Fruit fly (Drosophila melanogaster) whole organism, prepupa: ENCODE measurements around the gene CG5810.

Source experiments
- CG10631 ChIP-seq: fragments of 200-800 bp; sonication (Bioruptor generic); optimal IDR thresholded peaks from 2 replicates; lab custom pipeline; 2016; ENCODE audit warnings: missing biosample characterization, missing genetic modification characterization
- CG10669 ChIP-seq: fragments of 200-800 bp; sonication (Bioruptor generic); optimal IDR thresholded peaks from 3 replicates; lab custom pipeline; 2018; ENCODE audit warnings: missing biosample characterization, mild to moderate bottlenecking, missing genetic modification characterization, moderate library complexity
- CG15336 ChIP-seq: fragments of 200-800 bp; sonication (Bioruptor generic); IDR thresholded peaks from 2 replicates; pipeline ENCODE4 v1.3.6; 2022; ENCODE audit warnings: missing biosample characterization, missing genetic modification characterization
- CG16779 ChIP-seq: fragments of 200-800 bp; sonication (Bioruptor generic); optimal IDR thresholded peaks from 3 replicates; lab custom pipeline; 2017; ENCODE audit warnings: missing biosample characterization, mild to moderate bottlenecking, missing genetic modification characterization
- CG3032 ChIP-seq: fragments of 200-800 bp; optimal IDR thresholded peaks from 2 replicates; lab custom pipeline; 2019; ENCODE audit warnings: missing biosample characterization, mild to moderate bottlenecking, missing genetic modification characterization, moderate library complexity
- CG31627 ChIP-seq: fragments of 200-800 bp; sonication (Bioruptor generic); optimal IDR thresholded peaks from 3 replicates; lab custom pipeline; 2016; ENCODE audit warnings: missing biosample characterization, missing genetic modification characterization
- CG32006 ChIP-seq: fragments of 200-800 bp; sonication (Bioruptor generic); optimal IDR thresholded peaks from 3 replicates; lab custom pipeline; 2017; ENCODE audit warnings: missing biosample characterization, mild to moderate bottlenecking, missing genetic modification characterization
- CG34406 ChIP-seq: fragments of 200-800 bp; sonication (Bioruptor generic); optimal IDR thresholded peaks from 3 replicates; lab custom pipeline; 2016; ENCODE audit warnings: missing biosample characterization, missing genetic modification characterization
- CG3919 ChIP-seq: fragments of 200-800 bp; sonication (Bioruptor generic); optimal IDR thresholded peaks from 3 replicates; lab custom pipeline; 2016; ENCODE audit warnings: missing biosample characterization, missing genetic modification characterization
- CG6163 ChIP-seq: fragments of 200-800 bp; sonication (Bioruptor generic); IDR thresholded peaks from 3 replicates; pipeline ENCODE4 v1.3.6; 2022; ENCODE audit warnings: missing biosample characterization, missing genetic modification characterization
- CG6808 ChIP-seq: fragments of 200-800 bp; sonication (Bioruptor generic); optimal IDR thresholded peaks from 3 replicates; lab custom pipeline; 2017; ENCODE audit warnings: missing biosample characterization, missing genetic modification characterization, mild to moderate bottlenecking, moderate library complexity, missing genetic modification reagents
- CG6854 ChIP-seq: fragments of 200-800 bp; sonication (Bioruptor generic); optimal IDR thresholded peaks from 2 replicates; lab custom pipeline; 2017; ENCODE audit warnings: missing biosample characterization, mild to moderate bottlenecking, missing genetic modification characterization
- CG7368 ChIP-seq: fragments of 200-800 bp; sonication (Bioruptor generic); optimal IDR thresholded peaks from 3 replicates; lab custom pipeline; 2016; ENCODE audit warnings: missing biosample characterization, missing genetic modification characterization
- CG8119 ChIP-seq: fragments of 200-800 bp; sonication (Bioruptor generic); IDR thresholded peaks from 3 replicates; pipeline ENCODE4 v1.3.6; 2022; ENCODE audit warnings: missing biosample characterization, missing genetic modification characterization
- CG8319 ChIP-seq: fragments of 200-800 bp; sonication (Bioruptor generic); optimal IDR thresholded peaks from 3 replicates; lab custom pipeline; 2016; ENCODE audit warnings: missing biosample characterization, missing genetic modification characterization
- Eip75B ChIP-seq: fragments of 200-800 bp; sonication (Bioruptor generic); optimal IDR thresholded peaks from 3 replicates; lab custom pipeline; 2016; ENCODE audit warnings: missing biosample characterization, missing genetic modification characterization
- Eip78C ChIP-seq: fragments of 200-800 bp; sonication (Bioruptor generic); peaks from one replicate; lab custom pipeline; 2016; ENCODE audit warnings: missing biosample characterization, missing genetic modification characterization
- Eip93F ChIP-seq: fragments of 200-800 bp; sonication (Bioruptor generic); optimal IDR thresholded peaks from 2 replicates; lab custom pipeline; 2016; ENCODE audit warnings: missing biosample characterization, mild to moderate bottlenecking, missing genetic modification characterization
- Ets96B ChIP-seq: fragments of 200-800 bp; optimal IDR thresholded peaks from 2 replicates; lab custom pipeline; 2019; ENCODE audit warnings: missing biosample characterization, mild to moderate bottlenecking, missing genetic modification characterization, moderate library complexity
- Gug ChIP-seq: fragments of 200-800 bp; sonication (Bioruptor generic); IDR thresholded peaks from 2 replicates; pipeline ENCODE4 v1.3.6; 2022; ENCODE audit warnings: missing biosample characterization, missing genetic modification characterization
- Hr4 ChIP-seq: fragments of 200-800 bp; sonication (Bioruptor generic); optimal IDR thresholded peaks from 3 replicates; lab custom pipeline; 2016; ENCODE audit warnings: missing biosample characterization, missing genetic modification characterization
- OdsH ChIP-seq: fragments of 200-800 bp; sonication (Bioruptor generic); optimal IDR thresholded peaks from 3 replicates; lab custom pipeline; 2016; ENCODE audit warnings: missing biosample characterization, missing genetic modification characterization
- Sox102F ChIP-seq: fragments of 200-800 bp; sonication (Bioruptor generic); optimal IDR thresholded peaks from 2 replicates; lab custom pipeline; 2016; ENCODE audit warnings: missing biosample characterization, mild to moderate bottlenecking, missing genetic modification characterization
- achi ChIP-seq: fragments of 200-800 bp; sonication (Bioruptor generic); optimal IDR thresholded peaks from 3 replicates; lab custom pipeline; 2016; ENCODE audit warnings: missing biosample characterization, missing genetic modification characterization
- acj6 ChIP-seq: fragments of 200-800 bp; sonication (Bioruptor generic); optimal IDR thresholded peaks from 3 replicates; lab custom pipeline; 2016; ENCODE audit warnings: missing biosample characterization, missing genetic modification characterization
- cyc ChIP-seq: fragments of 200-800 bp; sonication (Bioruptor generic); optimal IDR thresholded peaks from 3 replicates; lab custom pipeline; 2016; ENCODE audit warnings: missing biosample characterization, missing genetic modification characterization
- dsx ChIP-seq: fragments of 200-800 bp; optimal IDR thresholded peaks from 3 replicates; lab custom pipeline; 2019; ENCODE audit warnings: missing biosample characterization, mild to moderate bottlenecking, missing genetic modification characterization, moderate library complexity; ENCODE audit not compliant: poor library complexity, severe bottlenecking
- eg ChIP-seq: fragments of 200-800 bp; sonication (Bioruptor generic); IDR thresholded peaks from 3 replicates; pipeline ENCODE4 v1.3.6; 2022; ENCODE audit warnings: missing biosample characterization, missing genetic modification characterization
- esn ChIP-seq: fragments of 200-800 bp; sonication (Bioruptor generic); optimal IDR thresholded peaks from 2 replicates; lab custom pipeline; 2016; ENCODE audit warnings: missing biosample characterization, mild to moderate bottlenecking, missing genetic modification characterization, moderate library complexity
- fd59A ChIP-seq: fragments of 200-800 bp; sonication (Bioruptor generic); optimal IDR thresholded peaks from 2 replicates; lab custom pipeline; 2017; ENCODE audit warnings: missing biosample characterization, mild to moderate bottlenecking, missing genetic modification characterization, missing genetic modification reagents
- fkh ChIP-seq: fragments of 200-800 bp; sonication (Bioruptor generic); optimal IDR thresholded peaks from 3 replicates; lab custom pipeline; 2017; ENCODE audit warnings: missing biosample characterization, mild to moderate bottlenecking, missing genetic modification characterization, moderate library complexity
- lz ChIP-seq: fragments of 200-800 bp; sonication (Bioruptor generic); optimal IDR thresholded peaks from 3 replicates; lab custom pipeline; 2016; ENCODE audit warnings: missing biosample characterization, missing genetic modification characterization
- pdm3 ChIP-seq: fragments of 200-800 bp; sonication (Bioruptor generic); optimal IDR thresholded peaks from 3 replicates; lab custom pipeline; 2016; ENCODE audit warnings: missing biosample characterization, missing genetic modification characterization
- salr ChIP-seq, 2 experiments: fragments of 200-800 bp; sonication (Bioruptor generic); optimal IDR thresholded peaks; 3 replicates each; lab custom pipeline; 2016 to 2018; ENCODE audit warnings: missing biosample characterization in 2 of 2, missing genetic modification characterization in 2 of 2, mild to moderate bottlenecking in 1 of 2
- spab ChIP-seq: fragments of 200-800 bp; sonication (Bioruptor generic); optimal IDR thresholded peaks from 2 replicates; lab custom pipeline; 2017; ENCODE audit warnings: missing biosample characterization, mild to moderate bottlenecking, missing genetic modification characterization, missing genetic modification reagents
- ss ChIP-seq, 2 experiments: fragments of 200-800 bp; sonication (Bioruptor generic); optimal IDR thresholded peaks; 2 replicates in 1 of 2; 3 replicates in 1 of 2; lab custom pipeline; 2017 to 2018; ENCODE audit warnings: mild to moderate bottlenecking in 2 of 2, missing biosample characterization in 2 of 2, missing genetic modification characterization in 2 of 2, moderate library complexity in 1 of 2
- svp ChIP-seq: fragments of 200-800 bp; sonication (Bioruptor generic); peaks from one replicate; lab custom pipeline; 2016; ENCODE audit warnings: missing biosample characterization, missing genetic modification characterization
- vri ChIP-seq: fragments of 200-800 bp; sonication (Bioruptor generic); optimal IDR thresholded peaks from 3 replicates; lab custom pipeline; 2016; ENCODE audit warnings: missing biosample characterization, mild to moderate bottlenecking, missing genetic modification characterization

CG5810 gene

dm6 chr3R:21188540-21189276 lies 25.1 kb downstream of the CG5810 start (continued):
- TF ChIP-seq dsx (GFP tag; lab: Kevin White, UChicago) (peak; percentile 40), CG8119 (GFP tag; lab: Robert Waterston, UW) (no peak), ss (GFP tag; optimal IDR thresholded peaks at IDR 0.05; lab: Kevin White, UChicago) (peak; percentile 42 to 60), CG15336 (GFP tag; lab: Robert Waterston, UW) (0 out of 2 replicates have a peak, but pooled peaks have one; percentile 28), CG6808 (GFP tag; lab: Kevin White, UChicago) (no peak), lz (GFP tag; lab: Kevin White, UChicago) (no peak), fd59A (no peak), acj6 (no peak), CG7368 (GFP tag; lab: Kevin White, UChicago) (peak; percentile 22), Hr4 (GFP tag; lab: Kevin White, UChicago) (no peak), fkh (GFP tag; lab: Kevin White, UChicago) (peak; percentile 64), cyc (GFP tag; lab: Kevin White, UChicago) (no peak), CG16779 (tag; lab: Kevin White, UChicago) (peak; percentile 48), svp (GFP tag; lab: Kevin White, UChicago) (peak; percentile 66)

dm6 chr3R:21189520-21190180 lies 26.1 kb downstream of the CG5810 start:
- TF ChIP-seq Eip78C (peak; percentile 31), CG31627 (GFP tag; lab: Kevin White, UChicago) (no peak), CG6854 (GFP tag; lab: Kevin White, UChicago) (no peak), CG8119 (GFP tag; lab: Robert Waterston, UW) (no peak)

- TF ChIP-seq CG34406 (peak; percentile 21), CG6163 (peak; percentile 46; the same call in 2 of the 3 replicates), Sox102F (GFP tag; lab: Kevin White, UChicago) (peak; percentile 59), ss (GFP tag; optimal IDR thresholded peaks at IDR 0.05; lab: Kevin White, UChicago) (peak; percentile 1 to 26), CG15336 (GFP tag; lab: Robert Waterston, UW) (0 out of 2 replicates have a peak, but pooled peaks have one; percentile 22), CG3032 (tag; lab: Kevin White, UChicago) (no peak), esn (peak; percentile 9), fkh (GFP tag; lab: Kevin White, UChicago) (no peak), CG6854 (GFP tag; lab: Kevin White, UChicago) (peak; percentile 70), vri (GFP tag; lab: Kevin White, UChicago) (peak; percentile 58)
These were observed 27.3 kb downstream of the CG5810 start for dm6 chr3R:21190797-21191401.

dm6 chr3R:21192267-21192666 lies 28.7 kb downstream of the CG5810 start:
- TF ChIP-seq spab (GFP tag; lab: Kevin White, UChicago) = peak; percentile 2
- no peak for TF ChIP-seq CG16779 (tag; lab: Kevin White, UChicago)
- TF ChIP-seq CG8319 (GFP tag; lab: Kevin White, UChicago) = no peak
- 0 out of 3 replicates have a peak, but pooled peaks have one; percentile 10 for TF ChIP-seq eg (GFP tag; lab: Robert Waterston, UW)
- peak; percentile 17 for TF ChIP-seq Eip75B
- peak; percentile 81 for TF ChIP-seq Eip78C
- peak; percentile 44 for TF ChIP-seq CG3032 (tag; lab: Kevin White, UChicago)
- no peak for TF ChIP-seq Gug
- TF ChIP-seq Eip93F (GFP tag; lab: Kevin White, UChicago) = no peak
- TF ChIP-seq CG10669 (GFP tag; lab: Kevin White, UChicago) = peak; percentile 45
- peak; percentile 3 for TF ChIP-seq CG32006 (GFP tag; lab: Kevin White, UChicago)
- TF ChIP-seq CG10631 = peak; percentile 11
- peak in 1 of 2 experiments; percentile 61 for TF ChIP-seq ss (GFP tag; optimal IDR thresholded peaks at IDR 0.05; lab: Kevin White, UChicago)
- TF ChIP-seq pdm3 (GFP tag; lab: Kevin White, UChicago) = peak; percentile 15
- peak; percentile 31 for TF ChIP-seq Ets96B (tag; lab: Kevin White, UChicago)
- peak; percentile 18 for TF ChIP-seq CG3919 (GFP tag; lab: Kevin White, UChicago)
- peak; percentile 6 for TF ChIP-seq OdsH
- peak; percentile 44 for TF ChIP-seq CG6808 (GFP tag; lab: Kevin White, UChicago)
- peak in 1 of 2 experiments; percentile 3 for TF ChIP-seq salr (GFP tag; optimal IDR thresholded peaks at IDR 0.05; lab: Kevin White, UChicago)
- TF ChIP-seq vri (GFP tag; lab: Kevin White, UChicago) = no peak
- peak; percentile 5 for TF ChIP-seq achi
